Fruit fly (Drosophila melanogaster) whole organism, embryonic: ENCODE results near the gene Cipc.

ENCODE experiments used
- Ada2b ChIP-seq: fragments of 200-800 bp; sonication (Bioruptor generic); IDR thresholded peaks from 2 replicates; pipeline ENCODE4 v1.3.6; 2022; ENCODE audit warnings: missing biosample characterization, missing genetic modification characterization
- Aef1 ChIP-seq: fragments of 200-800 bp; sonication (Bioruptor generic); IDR thresholded peaks from 3 replicates; pipeline ENCODE4 v1.3.6; 2022; ENCODE audit warnings: missing biosample characterization, missing genetic modification characterization
- Blimp-1 ChIP-seq: fragments of 200-800 bp; sonication (Bioruptor generic); optimal IDR thresholded peaks from 3 replicates; lab custom pipeline; 2018; ENCODE audit warnings: missing biosample characterization, missing genetic modification characterization, mild to moderate bottlenecking, moderate library complexity, missing genetic modification reagents
- Bteb2 ChIP-seq: fragments of 200-800 bp; sonication (Bioruptor generic); optimal IDR thresholded peaks from 2 replicates; lab custom pipeline; 2016; ENCODE audit warnings: missing biosample characterization, missing genetic modification characterization
- CG10209 ChIP-seq: fragments of 200-800 bp; sonication (Bioruptor generic); optimal IDR thresholded peaks from 3 replicates; lab custom pipeline; 2017; ENCODE audit warnings: missing biosample characterization, mild to moderate bottlenecking, missing genetic modification characterization, missing genetic modification reagents
- CG1024 ChIP-seq: fragments of 200-800 bp; sonication (Bioruptor generic); IDR thresholded peaks from 2 replicates; pipeline ENCODE4 v1.3.6; 2022; ENCODE audit warnings: missing biosample characterization, missing genetic modification characterization
- CG10274 ChIP-seq: fragments of 200-800 bp; sonication (Bioruptor generic); optimal IDR thresholded peaks from 3 replicates; lab custom pipeline; 2017; ENCODE audit warnings: missing biosample characterization, mild to moderate bottlenecking, missing genetic modification characterization
- CG10462 ChIP-seq: fragments of 200-800 bp; sonication (Bioruptor generic); optimal IDR thresholded peaks from 2 replicates; lab custom pipeline; 2016; ENCODE audit warnings: missing biosample characterization, missing genetic modification characterization
- CG11696 ChIP-seq: fragments of 200-800 bp; sonication (Bioruptor generic); IDR thresholded peaks from 2 replicates; pipeline ENCODE4 v1.3.6; 2022; ENCODE audit warnings: missing biosample characterization, missing genetic modification characterization
- CG14667 ChIP-seq: fragments of 200-800 bp; sonication (Bioruptor generic); IDR thresholded peaks from 2 replicates; pipeline ENCODE4 v1.3.6; 2022; ENCODE audit warnings: missing biosample characterization, missing genetic modification characterization
- CG14710 ChIP-seq: fragments of 200-800 bp; sonication (Bioruptor generic); optimal IDR thresholded peaks from 3 replicates; lab custom pipeline; 2019; ENCODE audit warnings: missing biosample characterization, mild to moderate bottlenecking, missing genetic modification characterization, moderate library complexity
- CG15073 ChIP-seq: fragments of 200-800 bp; sonication (Bioruptor generic); optimal IDR thresholded peaks from 2 replicates; lab custom pipeline; 2016; ENCODE audit warnings: missing biosample characterization, missing genetic modification characterization
- CG15696 ChIP-seq: fragments of 200-800 bp; sonication (Bioruptor generic); optimal IDR thresholded peaks from 2 replicates; lab custom pipeline; 2019; ENCODE audit warnings: missing biosample characterization, mild to moderate bottlenecking, missing genetic modification characterization, moderate library complexity
- CG1602 ChIP-seq: fragments of 200-800 bp; sonication (Bioruptor generic); optimal IDR thresholded peaks from 3 replicates; lab custom pipeline; 2016; ENCODE audit warnings: missing biosample characterization, missing genetic modification characterization
- CG1647 ChIP-seq: fragments of 200-800 bp; sonication (Bioruptor generic); optimal IDR thresholded peaks from 3 replicates; lab custom pipeline; 2016; ENCODE audit warnings: missing biosample characterization, missing genetic modification characterization
- CG16779 ChIP-seq: fragments of 200-800 bp; sonication (Bioruptor generic); IDR thresholded peaks from 2 replicates; pipeline ENCODE4 v1.3.6; 2022; ENCODE audit warnings: missing biosample characterization, missing genetic modification characterization
- CG17359 ChIP-seq: fragments of 200-800 bp; sonication (Bioruptor generic); optimal IDR thresholded peaks from 3 replicates; lab custom pipeline; 2018; ENCODE audit warnings: missing biosample characterization, mild to moderate bottlenecking, missing genetic modification characterization, moderate library complexity
- CG32532 ChIP-seq: fragments of 200-800 bp; sonication (Bioruptor generic); IDR thresholded peaks from 2 replicates; pipeline ENCODE4 v1.3.6; 2022; ENCODE audit warnings: missing biosample characterization, missing genetic modification characterization
- CoRest ChIP-seq: fragments of 200-800 bp; sonication (Bioruptor generic); optimal IDR thresholded peaks from 3 replicates; lab custom pipeline; 2018; ENCODE audit warnings: missing biosample characterization, mild to moderate bottlenecking, missing genetic modification characterization, moderate library complexity
- D ChIP-seq, 2 experiments: fragments of 200-800 bp in 1 of 2; fragments of >200 bp in 1 of 2; sonication (Bioruptor generic) in 1 of 2; optimal IDR thresholded peaks; 2 replicates in 1 of 2; 3 replicates in 1 of 2; lab custom pipeline; 2017; ENCODE audit warnings: mild to moderate bottlenecking in 1 of 2, missing biosample characterization in 1 of 2, missing genetic modification characterization in 1 of 2, missing genetic modification reagents in 1 of 2
- ERR ChIP-seq: fragments of 200-800 bp; sonication (Bioruptor generic); optimal IDR thresholded peaks from 2 replicates; lab custom pipeline; 2016; ENCODE audit warnings: missing biosample characterization, missing genetic modification characterization
- Elba2 ChIP-seq: fragments of 200-800 bp; sonication (Bioruptor generic); optimal IDR thresholded peaks from 3 replicates; lab custom pipeline; 2016; ENCODE audit warnings: missing biosample characterization, missing genetic modification characterization
- Ets65A ChIP-seq: fragments of 200-800 bp; sonication (Bioruptor generic); peaks from one replicate; lab custom pipeline; 2016; ENCODE audit warnings: missing biosample characterization, missing genetic modification characterization
- Fer2 ChIP-seq: fragments of 200-800 bp; sonication (Bioruptor generic); optimal IDR thresholded peaks from 2 replicates; lab custom pipeline; 2018; ENCODE audit warnings: missing biosample characterization, mild to moderate bottlenecking, missing genetic modification characterization, moderate library complexity
- H2.0 ChIP-seq: fragments of 200-800 bp; sonication (Bioruptor generic); IDR thresholded peaks from 2 replicates; pipeline ENCODE4 v1.3.6; 2022; ENCODE audit warnings: missing biosample characterization, missing genetic modification characterization
- HLH4C ChIP-seq: fragments of 200-800 bp; sonication (Bioruptor generic); IDR thresholded peaks from 3 replicates; pipeline ENCODE4 v1.3.6; 2022; ENCODE audit warnings: missing biosample characterization, missing genetic modification characterization; ENCODE audit not compliant: partially characterized antibody
- HLH54F ChIP-seq: fragments of 200-800 bp; sonication (Bioruptor generic); optimal IDR thresholded peaks from 3 replicates; lab custom pipeline; 2016; ENCODE audit warnings: missing biosample characterization, missing genetic modification characterization
- MESR4 ChIP-seq: fragments of 200-800 bp; sonication (Bioruptor generic); optimal IDR thresholded peaks from 2 replicates; lab custom pipeline; 2018; ENCODE audit warnings: missing biosample characterization, mild to moderate bottlenecking, missing genetic modification characterization, moderate library complexity
- NK7.1 ChIP-seq: fragments of 200-800 bp; sonication (Bioruptor generic); optimal IDR thresholded peaks from 3 replicates; lab custom pipeline; 2016; ENCODE audit warnings: missing biosample characterization, missing genetic modification characterization
- Six4 ChIP-seq: fragments of 200-800 bp; sonication (Bioruptor generic); optimal IDR thresholded peaks from 2 replicates; lab custom pipeline; 2016; ENCODE audit warnings: missing biosample characterization, missing genetic modification characterization
- Vsx1 ChIP-seq: fragments of 200-800 bp; sonication (Bioruptor generic); optimal IDR thresholded peaks from 2 replicates; lab custom pipeline; 2017; ENCODE audit warnings: missing biosample characterization, mild to moderate bottlenecking, missing genetic modification characterization, missing genetic modification reagents
- al ChIP-seq: fragments of 200-800 bp; sonication (Bioruptor generic); IDR thresholded peaks from 2 replicates; pipeline ENCODE4 v1.3.6; 2022; ENCODE audit warnings: missing biosample characterization, missing genetic modification characterization
- bowl ChIP-seq: fragments of 200-800 bp; sonication (Bioruptor generic); IDR thresholded peaks from 2 replicates; pipeline ENCODE4 v1.3.6; 2022; ENCODE audit warnings: missing biosample characterization, missing genetic modification characterization
- disco-r ChIP-seq: fragments of 200-800 bp; sonication (Bioruptor generic); optimal IDR thresholded peaks from 2 replicates; lab custom pipeline; 2016; ENCODE audit warnings: missing biosample characterization, missing genetic modification characterization
- dysf ChIP-seq: fragments of 200-800 bp; sonication (Bioruptor generic); IDR thresholded peaks from 3 replicates; pipeline ENCODE4 v1.3.6; 2022; ENCODE audit warnings: missing biosample characterization, missing genetic modification characterization
- fd96Cb ChIP-seq: fragments of 200-800 bp; sonication (Bioruptor generic); optimal IDR thresholded peaks from 2 replicates; lab custom pipeline; 2018; ENCODE audit warnings: missing biosample characterization, mild to moderate bottlenecking, missing genetic modification characterization, moderate library complexity
- gcm ChIP-seq: fragments of 200-800 bp; sonication (Bioruptor generic); optimal IDR thresholded peaks from 2 replicates; lab custom pipeline; 2019; ENCODE audit warnings: missing biosample characterization, mild to moderate bottlenecking, missing genetic modification characterization, moderate library complexity
- grn ChIP-seq: fragments of 200-800 bp; sonication (Bioruptor generic); optimal IDR thresholded peaks from 3 replicates; lab custom pipeline; 2017; ENCODE audit warnings: missing biosample characterization, missing genetic modification characterization
- gsb-n ChIP-seq: fragments of 200-800 bp; sonication (Bioruptor generic); optimal IDR thresholded peaks from 3 replicates; lab custom pipeline; 2018; ENCODE audit warnings: missing biosample characterization, mild to moderate bottlenecking, missing genetic modification characterization
- kni ChIP-seq: fragments of 200-800 bp; sonication (Bioruptor generic); optimal IDR thresholded peaks from 3 replicates; lab custom pipeline; 2017; ENCODE audit warnings: mild to moderate bottlenecking, missing biosample characterization, missing genetic modification reagents, missing genetic modification characterization
- lilli ChIP-seq: fragments of 200-800 bp; sonication (Bioruptor generic); optimal IDR thresholded peaks from 3 replicates; lab custom pipeline; 2016; ENCODE audit warnings: missing biosample characterization, missing genetic modification characterization
- mirr ChIP-seq: fragments of 200-800 bp; sonication (Bioruptor generic); optimal IDR thresholded peaks from 3 replicates; lab custom pipeline; 2018; ENCODE audit warnings: missing biosample characterization, mild to moderate bottlenecking, missing genetic modification characterization
- nerfin-2 ChIP-seq: fragments of 200-800 bp; sonication (Bioruptor generic); IDR thresholded peaks from 2 replicates; pipeline ENCODE4 v1.3.6; 2022; ENCODE audit warnings: missing biosample characterization, missing genetic modification characterization; ENCODE audit not compliant: partially characterized antibody
- onecut ChIP-seq: fragments of 200-800 bp; sonication (Bioruptor generic); IDR thresholded peaks from 2 replicates; pipeline ENCODE4 v1.3.6; 2022; ENCODE audit warnings: missing biosample characterization, missing genetic modification characterization
- prd ChIP-seq, 3 experiments: fragments of >200 bp in 2 of 3; fragments of 200-800 bp in 1 of 3; sonication (Bioruptor generic) in 1 of 3; optimal IDR thresholded peaks in 2 of 3; IDR thresholded peaks in 1 of 3; 2 replicates in 2 of 3; 3 replicates in 1 of 3; pipeline versions ENCODE4 v1.3.6 to Lab custom; 2017 to 2022; ENCODE audit warnings: missing biosample characterization in 1 of 3, missing genetic modification characterization in 1 of 3
- pum ChIP-seq: fragments of 200-800 bp; sonication (Bioruptor generic); optimal IDR thresholded peaks from 2 replicates; lab custom pipeline; 2016; ENCODE audit warnings: missing biosample characterization, missing genetic modification characterization
- ranshi ChIP-seq: fragments of 200-800 bp; sonication (Bioruptor generic); IDR thresholded peaks from 2 replicates; pipeline ENCODE4 v1.3.6; 2022; ENCODE audit warnings: missing biosample characterization, missing genetic modification characterization
- ssp ChIP-seq: fragments of 200-800 bp; sonication (Bioruptor generic); IDR thresholded peaks from 2 replicates; pipeline ENCODE4 v1.3.6; 2022; ENCODE audit warnings: missing biosample characterization, missing genetic modification characterization
- unc-4 ChIP-seq: fragments of 200-800 bp; sonication (Bioruptor generic); IDR thresholded peaks from 2 replicates; pipeline ENCODE4 v1.3.6; 2022; ENCODE audit warnings: missing biosample characterization, missing genetic modification characterization; ENCODE audit not compliant: partially characterized antibody
- zen2 ChIP-seq: fragments of 200-800 bp; sonication (Bioruptor generic); IDR thresholded peaks from 3 replicates; pipeline ENCODE4 v1.3.6; 2022; ENCODE audit warnings: missing biosample characterization, missing genetic modification characterization; ENCODE audit not compliant: partially characterized antibody

Cipc gene

dm6 chr3R:26130586-26130985 is 23.9 kb downstream of the Cipc start (continued):
- no peak for TF ChIP-seq Six4 (GFP tag; lab: Kevin White, UChicago)
- TF ChIP-seq unc-4 (GFP tag; lab: Robert Waterston, UW), result no peak
- no peak for TF ChIP-seq MESR4
- no peak for TF ChIP-seq HLH4C
- TF ChIP-seq CG10462 (GFP tag; lab: Kevin White, UChicago), result no peak
- peak; percentile 49 for TF ChIP-seq Vsx1 (GFP tag; lab: Kevin White, UChicago)
- TF ChIP-seq onecut, result peak; percentile 62; the same call in 1 of the 2 replicates
- no peak for TF ChIP-seq Elba2
- no peak for TF ChIP-seq CG15073 (GFP tag; lab: Kevin White, UChicago)
- peak; percentile 17 for TF ChIP-seq CG1602 (GFP tag; lab: Kevin White, UChicago)
- TF ChIP-seq CG10274 (GFP tag; lab: Kevin White, UChicago), result no peak
- peak; percentile 26 for TF ChIP-seq CoRest (tag; lab: Kevin White, UChicago)
- no peak for TF ChIP-seq ranshi (GFP tag; lab: Robert Waterston, UW)
- peak; percentile 63 for TF ChIP-seq CG15696 (tag; lab: Kevin White, UChicago)
- TF ChIP-seq CG16779 (GFP tag; lab: Robert Waterston, UW), result peak; percentile 59; the same call in 1 of the 2 replicates
- TF ChIP-seq CG14667, result no peak
- peak; percentile 48 for TF ChIP-seq CG17359 (tag; lab: Kevin White, UChicago)
- peak; percentile 51 for TF ChIP-seq Blimp-1
- no peak for TF ChIP-seq HLH54F
- TF ChIP-seq nerfin-2 (GFP tag; lab: Robert Waterston, UW), result no peak
- no peak for TF ChIP-seq Aef1 (GFP tag; lab: Robert Waterston, UW)
- no peak for TF ChIP-seq prd (optimal IDR thresholded peaks at IDR 0.05; lab: Kevin White, UChicago)
- 0 out of 3 replicates have a peak, but pooled peaks have one; percentile 44 for TF ChIP-seq prd (GFP tag; IDR thresholded peaks at IDR 0.05; lab: Robert Waterston, UW)
- TF ChIP-seq kni (GFP tag; lab: Kevin White, UChicago), result peak; percentile 45
- no peak for TF ChIP-seq H2.0
- no peak for TF ChIP-seq D (optimal IDR thresholded peaks at IDR 0.05; lab: Kevin White, UChicago)
- peak; percentile 18 for TF ChIP-seq D (GFP tag; optimal IDR thresholded peaks at IDR 0.05; lab: Kevin White, UChicago)
- no peak; the same call in 1 of the 2 replicates for TF ChIP-seq CG11696
- TF ChIP-seq Ada2b (GFP tag; lab: Robert Waterston, UW), result peak; percentile 45; the same call in 1 of the 2 replicates
- TF ChIP-seq lilli, result no peak
- TF ChIP-seq gcm (GFP tag; lab: Kevin White, UChicago), result no peak
- peak; percentile 90 for TF ChIP-seq Ets65A (GFP tag; lab: Kevin White, UChicago)
- peak; percentile 46 for TF ChIP-seq mirr (GFP tag; lab: Kevin White, UChicago)
- TF ChIP-seq fd96Cb (tag; lab: Kevin White, UChicago), result peak; percentile 27
- peak; percentile 27 for TF ChIP-seq gsb-n (tag; lab: Kevin White, UChicago)
- TF ChIP-seq NK7.1 (GFP tag; lab: Kevin White, UChicago), result no peak
- TF ChIP-seq CG1647 (GFP tag; lab: Kevin White, UChicago), result peak; percentile 22
- peak; percentile 26 for TF ChIP-seq Bteb2 (GFP tag; lab: Kevin White, UChicago)
- TF ChIP-seq CG10209 (GFP tag; lab: Kevin White, UChicago), result peak; percentile 26
- TF ChIP-seq CG14710 (tag; lab: Kevin White, UChicago), result no peak
- no peak for TF ChIP-seq bowl (GFP tag; lab: Robert Waterston, UW)
- no peak for TF ChIP-seq CG32532
- TF ChIP-seq ssp (GFP tag; lab: Robert Waterston, UW), result no peak
- peak; percentile 67; the same call in 1 of the 2 replicates for TF ChIP-seq CG1024 (GFP tag; lab: Robert Waterston, UW)
- TF ChIP-seq dysf (GFP tag; lab: Robert Waterston, UW), result 0 out of 3 replicates have a peak, but pooled peaks have one; percentile 20
- no peak for TF ChIP-seq pum (GFP tag; lab: Kevin White, UChicago)
- TF ChIP-seq grn (GFP tag; lab: Kevin White, UChicago), result peak; percentile 4
- TF ChIP-seq al, result no peak
- no peak for TF ChIP-seq disco-r (GFP tag; lab: Kevin White, UChicago)
- TF ChIP-seq Fer2 (tag; lab: Kevin White, UChicago), result no peak
- TF ChIP-seq zen2 (GFP tag; lab: Robert Waterston, UW), result no peak
- no peak for TF ChIP-seq ERR (GFP tag; lab: Kevin White, UChicago)
